Worm (Caenorhabditis elegans) whole organism, L1 larva: ENCODE results near the gene osg-1.
A peak's percentile ranks its signal among the peaks of the same experiment; 100 is the strongest.

ENCODE experiments used
- C04F5.9 ChIP-seq: sonication (generic microtip); optimal IDR thresholded peaks from 2 replicates; lab custom pipeline; 2016; ENCODE audit warnings: missing genetic modification characterization, missing compliant biosample characterization
- C16A3.4 ChIP-seq: fragments of 150-350 bp; optimal IDR thresholded peaks from 2 replicates; lab custom pipeline; 2014; ENCODE audit warnings: missing biosample characterization, missing genetic modification characterization
- F16B12.6 ChIP-seq: fragments of 150-350 bp; optimal IDR thresholded peaks from 2 replicates; lab custom pipeline; 2014; ENCODE audit warnings: missing biosample characterization, missing genetic modification characterization
- aha-1 ChIP-seq: fragments of 150-350 bp; optimal IDR thresholded peaks from 2 replicates; lab custom pipeline; 2014; ENCODE audit warnings: missing biosample characterization, missing genetic modification characterization
- blmp-1 ChIP-seq: fragments of 150-350 bp; optimal IDR thresholded peaks from 2 replicates; lab custom pipeline; 2014; ENCODE audit warnings: missing biosample characterization, missing genetic modification characterization
- ceh-82 ChIP-seq, 3 experiments: fragments of 150-350 bp in 1 of 3; sonication (generic microtip) in 2 of 3; optimal IDR thresholded peaks; 2 replicates each; lab custom pipeline; 2014 to 2017; ENCODE audit warnings: missing biosample characterization in 3 of 3, missing genetic modification characterization in 3 of 3
- ceh-90 ChIP-seq: sonication (generic microtip); optimal IDR thresholded peaks from 2 replicates; lab custom pipeline; 2016; ENCODE audit warnings: missing genetic modification characterization, missing compliant biosample characterization
- dpl-1 ChIP-seq, 3 experiments: fragments of 150-350 bp in 2 of 3; sonication (generic microtip) in 1 of 3; optimal IDR thresholded peaks; 2 replicates each; lab custom pipeline; 2014 to 2017; ENCODE audit warnings: missing biosample characterization in 3 of 3, missing genetic modification characterization in 3 of 3, missing genetic modification reagents in 3 of 3
- efl-1 ChIP-seq, 4 experiments: fragments of 150-350 bp; optimal IDR thresholded peaks in 3 of 4; peaks in 1 of 4; 1 replicate in 1 of 4; 2 replicates in 3 of 4; lab custom pipeline; 2014; ENCODE audit warnings: missing biosample characterization in 2 of 4, missing genetic modification characterization in 2 of 4, missing genetic modification reagents in 2 of 4
- egl-13 ChIP-seq: sonication (generic microtip); optimal IDR thresholded peaks from 2 replicates; lab custom pipeline; 2016; ENCODE audit warnings: missing genotype, missing genetic modification reagents, missing genetic modification characterization, missing compliant biosample characterization
- elt-2 ChIP-seq: sonication (generic microtip); optimal IDR thresholded peaks from 2 replicates; lab custom pipeline; 2016; ENCODE audit warnings: missing genetic modification characterization, mild to moderate bottlenecking, inconsistent platforms, missing compliant biosample characterization, missing genetic modification reagents
- fkh-10 ChIP-seq: sonication (generic microtip); optimal IDR thresholded peaks from 2 replicates; lab custom pipeline; 2017; ENCODE audit warnings: missing biosample characterization, missing genetic modification reagents, missing genetic modification characterization
- fkh-4 ChIP-seq: sonication (generic microtip); optimal IDR thresholded peaks from 2 replicates; lab custom pipeline; 2016; ENCODE audit warnings: missing compliant biosample characterization, missing genetic modification characterization, borderline replicate concordance
- irx-1 ChIP-seq: sonication (generic microtip); optimal IDR thresholded peaks from 2 replicates; lab custom pipeline; 2016; ENCODE audit warnings: missing genetic modification characterization, missing compliant biosample characterization
- isw-1 ChIP-seq: fragments of 200-800 bp; sonication (Bioruptor generic); IDR thresholded peaks from 2 replicates; pipeline ENCODE4 v1.3.6; 2022; ENCODE audit warnings: missing genetic modification characterization, missing compliant biosample characterization
- lin-13 ChIP-seq: fragments of 150-350 bp; optimal IDR thresholded peaks from 2 replicates; lab custom pipeline; 2014; ENCODE audit warnings: missing biosample characterization, missing genetic modification reagents, missing genetic modification characterization
- lin-35 ChIP-seq, 2 experiments: fragments of 150-350 bp; optimal IDR thresholded peaks; 2 replicates each; lab custom pipeline; 2014; ENCODE audit warnings: missing biosample characterization in 2 of 2, missing genetic modification characterization in 2 of 2, missing genetic modification reagents in 2 of 2
- lsy-2 ChIP-seq, 2 experiments: fragments of 150-350 bp; optimal IDR thresholded peaks; 2 replicates each; lab custom pipeline; 2014; ENCODE audit warnings: missing biosample characterization in 2 of 2, missing genetic modification characterization in 2 of 2
- mab-9 ChIP-seq: fragments of 200-800 bp; sonication (Bioruptor generic); IDR thresholded peaks from 2 replicates; pipeline ENCODE4 v1.3.6; 2022; ENCODE audit warnings: missing genetic modification reagents, missing genetic modification characterization, missing compliant biosample characterization
- nhr-11 ChIP-seq: fragments of 150-350 bp; optimal IDR thresholded peaks from 2 replicates; lab custom pipeline; 2014; ENCODE audit warnings: missing biosample characterization, missing genetic modification characterization
- nhr-20 ChIP-seq: sonication (generic microtip); optimal IDR thresholded peaks from 2 replicates; lab custom pipeline; 2016; ENCODE audit warnings: mild to moderate bottlenecking, missing genetic modification characterization, missing compliant biosample characterization
- nhr-237 ChIP-seq: fragments of 150-350 bp; optimal IDR thresholded peaks from 2 replicates; lab custom pipeline; 2014; ENCODE audit warnings: missing biosample characterization, missing genetic modification characterization
- nhr-71 ChIP-seq: sonication (generic microtip); optimal IDR thresholded peaks from 2 replicates; lab custom pipeline; 2016; ENCODE audit warnings: mild to moderate bottlenecking, missing genetic modification characterization, moderate library complexity, missing compliant biosample characterization
- nhr-84 ChIP-seq: sonication (generic microtip); optimal IDR thresholded peaks from 2 replicates; lab custom pipeline; 2017; ENCODE audit warnings: missing biosample characterization, missing genetic modification characterization
- pax-3 ChIP-seq: fragments of 200-800 bp; sonication (Bioruptor generic); optimal IDR thresholded peaks from 2 replicates; lab custom pipeline; 2018; ENCODE audit warnings: mild to moderate bottlenecking, missing genetic modification characterization, moderate library complexity, missing compliant biosample characterization
- pqm-1 ChIP-seq: sonication (generic microtip); optimal IDR thresholded peaks from 3 replicates; lab custom pipeline; 2017; ENCODE audit warnings: missing biosample characterization, missing genetic modification characterization
- rnt-1 ChIP-seq: sonication (generic microtip); optimal IDR thresholded peaks from 2 replicates; lab custom pipeline; 2016; ENCODE audit warnings: mild to moderate bottlenecking, missing genetic modification characterization, moderate library complexity, missing compliant biosample characterization
- snu-23 ChIP-seq: sonication (generic microtip); optimal IDR thresholded peaks from 2 replicates; lab custom pipeline; 2016; ENCODE audit warnings: missing genetic modification characterization, missing compliant biosample characterization
- sox-4 ChIP-seq: sonication (generic microtip); optimal IDR thresholded peaks from 2 replicates; lab custom pipeline; 2016; ENCODE audit warnings: missing genetic modification characterization, missing compliant biosample characterization
- unc-62 ChIP-seq: fragments of 150-350 bp; optimal IDR thresholded peaks from 2 replicates; lab custom pipeline; 2014; ENCODE audit warnings: missing biosample characterization, missing genetic modification reagents, missing genetic modification characterization
- xbp-1 ChIP-seq: sonication (generic microtip); optimal IDR thresholded peaks from 2 replicates; lab custom pipeline; 2016; ENCODE audit warnings: missing genetic modification characterization, missing compliant biosample characterization
- zip-4 ChIP-seq: fragments of 200-800 bp; sonication (Bioruptor generic); optimal IDR thresholded peaks from 2 replicates; lab custom pipeline; 2018; ENCODE audit warnings: mild to moderate bottlenecking, missing genetic modification characterization, moderate library complexity, missing compliant biosample characterization
- ztf-11 ChIP-seq, 2 experiments: sonication (generic microtip); optimal IDR thresholded peaks; 2 replicates each; lab custom pipeline; 2016 to 2017; ENCODE audit warnings: missing genetic modification characterization in 2 of 2, missing biosample characterization in 1 of 2, missing compliant biosample characterization in 1 of 2

The osg-1 gene

DNA sequence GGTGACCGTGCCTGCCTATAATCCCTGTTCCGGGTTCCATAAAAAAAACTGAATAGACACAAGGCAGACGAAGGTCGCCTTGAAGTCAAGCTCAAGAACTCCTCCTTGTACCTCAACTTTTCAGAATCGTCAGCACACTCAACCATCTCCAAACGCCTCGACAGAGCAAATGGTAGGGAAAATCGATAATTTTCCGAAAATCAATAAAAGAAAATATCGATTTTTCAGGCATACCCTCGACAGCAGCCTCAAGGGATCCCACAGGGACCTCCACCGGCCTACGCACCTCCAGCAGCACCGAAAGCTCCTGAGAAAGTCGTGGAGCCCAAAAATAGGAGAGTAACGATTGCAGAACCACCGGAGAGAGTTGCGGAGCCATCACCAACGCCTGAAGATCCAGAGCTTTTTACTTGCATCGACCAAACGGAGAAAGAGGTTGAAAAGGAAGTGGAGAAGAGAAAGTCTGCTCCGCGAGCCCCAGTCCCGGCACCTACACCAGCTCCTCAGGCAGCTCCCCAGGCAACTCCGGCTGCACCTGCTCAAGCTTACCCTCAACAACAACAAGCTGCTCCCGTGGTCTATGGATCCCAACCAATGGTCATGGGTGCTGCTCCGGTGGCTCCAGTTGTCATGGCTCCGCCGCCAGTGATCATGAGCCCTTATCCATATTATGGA, 7.7 kb upstream of the osg-1 start:
- TF ChIP-seq irx-1 (tag; lab: Kevin White, UChicago) = no peak
- TF ChIP-seq efl-1 (optimal IDR thresholded peaks at IDR 0.05; lab: Kevin White, UChicago) = no peak
- peak in 1 of 2 experiments; percentile 83 for TF ChIP-seq efl-1 (GFP tag; optimal IDR thresholded peaks at IDR 0.05 in 1 of 2; lab: Kevin White, UChicago)
- TF ChIP-seq, all 84 proteins: peak for 1

DNA sequence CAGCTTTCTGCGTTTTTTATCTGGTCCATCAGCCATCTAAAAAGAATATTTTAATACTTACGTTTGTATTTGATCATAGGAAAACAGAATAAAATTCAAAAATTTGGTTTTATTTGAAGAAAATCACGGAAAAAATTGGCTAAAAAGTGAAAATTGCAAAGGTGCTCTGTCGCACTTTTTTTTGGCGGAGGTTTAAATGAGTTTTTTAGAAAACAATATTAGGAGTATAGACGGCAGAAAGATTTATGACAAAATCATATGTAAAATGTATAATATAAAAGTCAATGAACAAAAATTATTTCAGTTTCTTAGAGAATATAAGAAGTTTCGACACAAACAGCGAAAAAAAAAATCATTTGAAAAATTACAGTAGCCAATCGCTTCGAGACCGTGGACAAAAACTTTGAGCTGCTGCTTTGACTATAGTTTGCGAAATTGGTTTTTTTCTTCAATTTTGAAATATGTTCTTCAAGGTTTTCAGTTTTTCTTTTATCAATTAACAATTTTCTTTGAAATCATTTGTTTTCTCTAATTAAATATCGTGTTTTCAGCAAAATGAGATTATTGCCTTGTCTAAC, 3.5 kb upstream of the osg-1 start, which contains the start of the genes R02F2.7 and R02F2.4:
Gene R02F2.7, minus strand, starts transcription at position 36 of the 578 bp plus-strand sequence.
Gene R02F2.4, plus strand, starts transcription at position 552 of the 578 bp plus-strand sequence.
- peak; percentile 36 for TF ChIP-seq blmp-1 (tag; lab: Kevin White, UChicago)
- peak in 1 of 2 experiments; percentile 60 for TF ChIP-seq lsy-2 (tag; optimal IDR thresholded peaks at IDR 0.05; lab: Kevin White, UChicago)
- TF ChIP-seq dpl-1 (GFP tag; optimal IDR thresholded peaks at IDR 0.05; lab: Kevin White, UChicago) = peak; percentile 70 to 89 (median 86)
- TF ChIP-seq lin-35 (GFP tag; optimal IDR thresholded peaks at IDR 0.05; lab: Kevin White, UChicago) = peak; percentile 73 to 94
- TF ChIP-seq unc-62 (GFP tag; lab: Kevin White, UChicago) = no peak
- TF ChIP-seq C16A3.4 (tag; lab: Kevin White, UChicago) = peak; percentile 21
- peak in 1 of 2 experiments; percentile 83 for TF ChIP-seq efl-1 (optimal IDR thresholded peaks at IDR 0.05; lab: Kevin White, UChicago)
- peak; percentile 87 to 99 for TF ChIP-seq efl-1 (GFP tag; optimal IDR thresholded peaks at IDR 0.05 in 1 of 2; lab: Kevin White, UChicago)
- no peak for TF ChIP-seq pax-3

DNA sequence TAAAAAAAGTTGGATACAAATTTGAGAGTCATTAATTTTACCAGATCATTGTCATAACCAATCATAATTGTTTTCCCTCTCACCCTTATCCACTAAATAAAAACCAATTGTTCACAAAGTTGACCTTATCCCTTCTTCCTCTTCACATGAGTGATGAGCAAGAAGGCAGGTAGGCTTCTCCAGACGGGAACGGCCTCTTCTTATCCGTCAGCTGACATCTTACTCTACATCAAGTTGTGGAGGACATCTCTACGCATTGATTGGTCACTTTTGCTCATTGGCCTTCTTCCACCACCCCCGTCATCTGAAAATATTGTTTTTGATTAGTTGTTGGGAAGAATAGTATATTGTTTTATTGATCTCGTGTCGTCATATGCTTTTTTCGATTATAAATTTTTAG, 1.0 kb upstream of the osg-1 start:
- TF ChIP-seq lin-35 (GFP tag; optimal IDR thresholded peaks at IDR 0.05; lab: Kevin White, UChicago) (no peak), efl-1 (optimal IDR thresholded peaks at IDR 0.05; lab: Kevin White, UChicago) (no peak), efl-1 (GFP tag; optimal IDR thresholded peaks at IDR 0.05 in 1 of 2; lab: Kevin White, UChicago) (peak in 1 of 2 experiments; percentile 42), nhr-84 (tag; lab: Kevin White, UChicago) (no peak), elt-2 (no peak), xbp-1 (tag; lab: Kevin White, UChicago) (no peak), ztf-11 (tag; optimal IDR thresholded peaks at IDR 0.05; lab: Kevin White, UChicago) (no peak), aha-1 (tag; lab: Kevin White, UChicago) (no peak), mab-9 (GFP tag; lab: Robert Waterston, UW) (no peak), C16A3.4 (tag; lab: Kevin White, UChicago) (no peak), zip-4 (GFP tag; lab: Kevin White, UChicago) (no peak), nhr-71 (tag; lab: Kevin White, UChicago) (no peak), ceh-90 (tag; lab: Kevin White, UChicago) (no peak), fkh-10 (GFP tag; lab: Kevin White, UChicago) (no peak), pqm-1 (tag; lab: Kevin White, UChicago) (no peak), rnt-1 (tag; lab: Kevin White, UChicago) (peak; percentile 26)

DNA sequence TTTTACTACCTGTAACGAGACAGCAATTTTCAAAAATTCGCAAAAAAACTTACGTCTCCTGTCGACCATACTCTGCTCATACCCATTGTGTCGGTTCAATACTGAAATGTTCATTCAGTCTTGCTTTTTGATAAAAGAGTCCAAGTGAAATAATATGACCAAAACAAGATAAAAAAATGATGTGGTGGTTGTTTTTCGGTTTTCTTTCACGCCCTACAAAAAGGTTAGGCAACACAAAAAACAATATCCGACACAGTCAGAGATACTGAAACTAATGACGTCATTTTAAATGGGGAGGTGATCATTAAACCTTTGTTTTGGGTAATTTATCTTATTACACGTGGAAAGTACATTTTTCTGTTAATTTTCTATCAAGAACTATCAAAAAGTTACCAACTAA, 7.8 kb downstream of the osg-1 start, which contains the start of gene R02F2.8:
Gene R02F2.8, minus strand, starts transcription at position 101 of the 400 bp plus-strand sequence.
- no peak for TF ChIP-seq xbp-1 (tag; lab: Kevin White, UChicago)
- TF ChIP-seq C04F5.9 (tag; lab: Kevin White, UChicago) = no peak
- no peak for TF ChIP-seq F16B12.6 (tag; lab: Kevin White, UChicago)
- no peak for TF ChIP-seq lin-13 (GFP tag; lab: Kevin White, UChicago)
- TF ChIP-seq sox-4 (tag; lab: Kevin White, UChicago) = no peak
- no peak for TF ChIP-seq isw-1
- TF ChIP-seq snu-23 (GFP tag; lab: Kevin White, UChicago) = no peak
- no peak for TF ChIP-seq nhr-20 (tag; lab: Kevin White, UChicago)
- no peak for TF ChIP-seq egl-13 (tag; lab: Kevin White, UChicago)
- no peak for TF ChIP-seq fkh-4 (tag; lab: Kevin White, UChicago)
- TF ChIP-seq ceh-82 (tag; optimal IDR thresholded peaks at IDR 0.05; lab: Kevin White, UChicago) = no peak
- TF ChIP-seq nhr-237 = no peak
- TF ChIP-seq nhr-11 (tag; lab: Kevin White, UChicago) = no peak
- TF ChIP-seq unc-62 (GFP tag; lab: Kevin White, UChicago) = no peak
- TF ChIP-seq C16A3.4 (tag; lab: Kevin White, UChicago) = no peak
- TF ChIP-seq, all 84 proteins: peak for 0
